Worm (Caenorhabditis elegans) whole organism, L3 larva: Measurements from ENCODE around the gene C01G10.15.
A peak's percentile ranks its signal among the peaks of the same experiment; 100 is the strongest.

ENCODE experiments used
- R02D3.7 ChIP-seq: fragments of 150-350 bp; optimal IDR thresholded peaks from 2 replicates; lab custom pipeline; 2014; ENCODE audit warnings: missing biosample characterization, missing genetic modification characterization
- ZK546.5 ChIP-seq: sonication (generic microtip); optimal IDR thresholded peaks from 2 replicates; lab custom pipeline; 2017; ENCODE audit warnings: missing biosample characterization, missing genetic modification characterization
- ama-1 ChIP-seq: fragments of 150-350 bp; optimal IDR thresholded peaks from 2 replicates; lab custom pipeline; 2018
- ceh-16 ChIP-seq: sonication (generic microtip); optimal IDR thresholded peaks from 2 replicates; lab custom pipeline; 2017; ENCODE audit warnings: missing biosample characterization, missing genetic modification characterization
- ceh-28 ChIP-seq: fragments of 150-350 bp; optimal IDR thresholded peaks from 2 replicates; lab custom pipeline; 2014; ENCODE audit warnings: missing biosample characterization, missing genetic modification reagents, missing genetic modification characterization
- ceh-82 ChIP-seq: fragments of 150-350 bp; optimal IDR thresholded peaks from 2 replicates; lab custom pipeline; 2014; ENCODE audit warnings: missing biosample characterization, missing genetic modification characterization
- ceh-9 ChIP-seq: sonication (generic microtip); optimal IDR thresholded peaks from 2 replicates; lab custom pipeline; 2018; ENCODE audit warnings: missing biosample characterization, missing genetic modification characterization
- daf-12 ChIP-seq: fragments of 150-350 bp; optimal IDR thresholded peaks from 2 replicates; lab custom pipeline; 2014; ENCODE audit warnings: missing biosample characterization, missing genetic modification reagents, missing genetic modification characterization
- egl-27 ChIP-seq: sonication (generic microtip); optimal IDR thresholded peaks from 4 replicates; lab custom pipeline; 2017; ENCODE audit warnings: missing biosample characterization, missing genetic modification reagents, missing genetic modification characterization
- egl-5 ChIP-seq: fragments of 150-350 bp; optimal IDR thresholded peaks from 2 replicates; lab custom pipeline; 2017; ENCODE audit warnings: missing biosample characterization, missing genetic modification reagents, missing genetic modification characterization, inconsistent platforms
- elt-2 ChIP-seq: sonication (generic microtip); optimal IDR thresholded peaks from 2 replicates; lab custom pipeline; 2016; ENCODE audit warnings: missing genetic modification reagents, mild to moderate bottlenecking, missing genetic modification characterization, missing compliant biosample characterization
- elt-3 ChIP-seq, 3 experiments: fragments of 150-350 bp in 1 of 3; sonication (generic microtip) in 2 of 3; optimal IDR thresholded peaks; 2 replicates in 2 of 3; 4 replicates in 1 of 3; lab custom pipeline; 2014 to 2017; ENCODE audit warnings: missing biosample characterization in 3 of 3, missing genetic modification characterization in 3 of 3
- fkh-10 ChIP-seq: sonication (generic microtip); optimal IDR thresholded peaks from 2 replicates; lab custom pipeline; 2017; ENCODE audit warnings: missing biosample characterization, missing genetic modification reagents, missing genetic modification characterization
- fkh-2 ChIP-seq: fragments of 150-350 bp; optimal IDR thresholded peaks from 2 replicates; lab custom pipeline; 2014; ENCODE audit warnings: missing biosample characterization, missing genetic modification reagents, missing genetic modification characterization
- fos-1 ChIP-seq: fragments of 150-350 bp; optimal IDR thresholded peaks from 2 replicates; lab custom pipeline; 2014; ENCODE audit warnings: missing biosample characterization, missing genetic modification characterization
- jun-1 ChIP-seq: fragments of 150-350 bp; optimal IDR thresholded peaks from 2 replicates; lab custom pipeline; 2014; ENCODE audit warnings: missing biosample characterization, missing genetic modification reagents, missing genetic modification characterization
- lin-15B ChIP-seq: fragments of 150-350 bp; optimal IDR thresholded peaks from 2 replicates; lab custom pipeline; 2014; ENCODE audit warnings: missing biosample characterization, missing genetic modification characterization
- lin-39 ChIP-seq: fragments of 150-350 bp; optimal IDR thresholded peaks from 2 replicates; lab custom pipeline; 2018; ENCODE audit warnings: missing biosample characterization, missing genetic modification reagents, missing genetic modification characterization
- lsy-12 ChIP-seq: sonication (generic microtip); optimal IDR thresholded peaks from 2 replicates; lab custom pipeline; 2016; ENCODE audit warnings: mild to moderate bottlenecking, missing genetic modification characterization, missing compliant biosample characterization
- mdl-1 ChIP-seq: fragments of 150-350 bp; optimal IDR thresholded peaks from 2 replicates; lab custom pipeline; 2014; ENCODE audit warnings: missing biosample characterization, missing genetic modification characterization
- mml-1 ChIP-seq: fragments of 150-350 bp; sonication (generic microtip); optimal IDR thresholded peaks from 3 replicates; lab custom pipeline; 2014; ENCODE audit warnings: missing biosample characterization, missing genetic modification characterization
- nfya-1 ChIP-seq: sonication (generic microtip); optimal IDR thresholded peaks from 2 replicates; lab custom pipeline; 2017; ENCODE audit warnings: missing genetic modification characterization, mild to moderate bottlenecking, missing compliant biosample characterization, antibody characterized with exemption, moderate library complexity; ENCODE audit not compliant: insufficient read depth
- nhr-11 ChIP-seq: fragments of 150-350 bp; optimal IDR thresholded peaks from 2 replicates; lab custom pipeline; 2014; ENCODE audit warnings: missing biosample characterization, missing genetic modification characterization
- nhr-23 ChIP-seq: fragments of 150-350 bp; optimal IDR thresholded peaks from 2 replicates; lab custom pipeline; 2014; ENCODE audit warnings: missing biosample characterization, missing genetic modification reagents, missing genetic modification characterization
- nhr-237 ChIP-seq: fragments of 150-350 bp; optimal IDR thresholded peaks from 2 replicates; lab custom pipeline; 2014; ENCODE audit warnings: missing biosample characterization, missing genetic modification characterization
- nhr-25 ChIP-seq: sonication (generic microtip); optimal IDR thresholded peaks from 2 replicates; lab custom pipeline; 2017; ENCODE audit warnings: missing biosample characterization, missing genetic modification characterization
- nhr-28 ChIP-seq: fragments of 150-350 bp; optimal IDR thresholded peaks from 2 replicates; lab custom pipeline; 2014; ENCODE audit warnings: missing biosample characterization, missing genetic modification characterization
- nhr-76 ChIP-seq: fragments of 150-350 bp; sonication (generic microtip); optimal IDR thresholded peaks from 5 replicates; lab custom pipeline; 2014; ENCODE audit warnings: missing biosample characterization, missing genetic modification characterization
- pha-4 ChIP-seq: fragments of 150-350 bp; optimal IDR thresholded peaks from 2 replicates; lab custom pipeline; 2014; ENCODE audit warnings: missing biosample characterization, missing genetic modification reagents, missing genetic modification characterization
- pqm-1 ChIP-seq: fragments of 150-350 bp; optimal IDR thresholded peaks from 2 replicates; lab custom pipeline; 2017; ENCODE audit warnings: missing biosample characterization, missing genetic modification characterization, inconsistent platforms
- sea-2 ChIP-seq: fragments of 150-350 bp; sonication (generic microtip); optimal IDR thresholded peaks from 4 replicates; lab custom pipeline; 2014; ENCODE audit warnings: missing biosample characterization, missing genetic modification reagents, missing genetic modification characterization
- skn-1 ChIP-seq: fragments of 150-350 bp; optimal IDR thresholded peaks from 2 replicates; lab custom pipeline; 2014; ENCODE audit warnings: missing biosample characterization, missing genetic modification characterization
- snpc-4 ChIP-seq: fragments of 150-350 bp; optimal IDR thresholded peaks from 2 replicates; lab custom pipeline; 2014; ENCODE audit warnings: missing biosample characterization, missing genetic modification characterization
- tbx-2 ChIP-seq: sonication (generic microtip); optimal IDR thresholded peaks from 2 replicates; lab custom pipeline; 2016; ENCODE audit warnings: mild to moderate bottlenecking, missing genetic modification characterization, missing compliant biosample characterization
- unc-39 ChIP-seq: sonication (generic microtip); optimal IDR thresholded peaks from 4 replicates; lab custom pipeline; 2017; ENCODE audit warnings: missing biosample characterization, missing genetic modification characterization
- unc-62 ChIP-seq: fragments of 150-350 bp; sonication (generic microtip); optimal IDR thresholded peaks from 4 replicates; lab custom pipeline; 2014; ENCODE audit warnings: missing biosample characterization, missing genetic modification reagents, missing genetic modification characterization
- zag-1 ChIP-seq: fragments of 150-350 bp; optimal IDR thresholded peaks from 2 replicates; lab custom pipeline; 2014; ENCODE audit warnings: missing biosample characterization, missing genetic modification characterization
- ztf-11 ChIP-seq: fragments of 150-350 bp; optimal IDR thresholded peaks from 2 replicates; lab custom pipeline; 2014; ENCODE audit warnings: missing biosample characterization, missing genetic modification characterization
- ztf-4 ChIP-seq: fragments of 150-350 bp; optimal IDR thresholded peaks from 2 replicates; lab custom pipeline; 2014; ENCODE audit warnings: missing biosample characterization, missing genetic modification characterization

C01G10.15 gene

ce11 chrV:15087207-15087706 lies at the start of gene C01G10.15, which contains the start of gene C01G10.6:
C01G10.15 (minus strand) TSS chrV:15087307.
C01G10.6 (plus strand) TSS chrV:15087656.
- TF ChIP-seq daf-12 (tag; lab: Kevin White, UChicago) (no peak), pha-4 (tag; lab: Kevin White, UChicago) (peak; percentile 27), nhr-25 (tag; lab: Kevin White, UChicago) (no peak)

DNA sequence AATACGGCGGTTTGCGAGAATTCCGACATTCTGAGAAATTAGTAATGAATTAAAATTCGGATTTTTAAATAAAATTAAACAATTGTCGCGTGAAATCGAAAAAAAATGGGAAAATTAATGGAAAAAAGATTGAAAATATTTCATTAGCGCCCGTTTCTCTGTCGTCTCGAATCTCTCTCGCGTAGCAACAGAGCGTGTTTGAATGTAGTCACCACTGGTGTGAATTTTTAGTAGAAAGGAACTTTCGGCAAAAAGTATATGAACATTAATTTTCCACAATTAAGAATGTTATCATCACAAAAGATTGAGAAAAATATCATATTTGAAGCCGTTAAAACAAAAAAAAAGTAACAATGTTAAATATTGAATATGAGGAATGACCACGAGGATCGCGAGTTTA lies 49.7 kb upstream of the C01G10.15 start, which contains the start of gene aipl-1:
aipl-1 (minus strand) TSS at position 30 of the 400 bp plus-strand sequence.
- TF ChIP-seq ceh-9 (tag; lab: Kevin White, UChicago), result no peak
- TF ChIP-seq nfya-1 (tag; lab: Kevin White, UChicago), result peak; percentile 84
- TF ChIP-seq lin-15B, result peak; percentile 94
- TF ChIP-seq fkh-10 (GFP tag; lab: Kevin White, UChicago), result peak; percentile 60
- TF ChIP-seq jun-1, result peak; percentile 39
- TF ChIP-seq R02D3.7 (tag; lab: Kevin White, UChicago), result peak; percentile 69
- TF ChIP-seq snpc-4, result peak; percentile 79
- TF ChIP-seq nhr-237, result no peak
- peak; percentile 21 for TF ChIP-seq egl-5
- no peak for TF ChIP-seq mdl-1 (tag; lab: Kevin White, UChicago)
- peak in 1 of 3 experiments; percentile 66 for TF ChIP-seq elt-3 (tag; optimal IDR thresholded peaks at IDR 0.05; lab: Kevin White, UChicago)
- no peak for TF ChIP-seq ceh-16
- TF ChIP-seq ama-1 (lab: Kevin White, UChicago), result no peak
- peak; percentile 53 for TF ChIP-seq lin-39 (tag; lab: Kevin White, UChicago)
- peak; percentile 42 for TF ChIP-seq ceh-28 (tag; lab: Kevin White, UChicago)
- TF ChIP-seq nhr-76, result no peak
- TF ChIP-seq elt-2, result peak; percentile 43
- no peak for TF ChIP-seq unc-62 (GFP tag; lab: Kevin White, UChicago)
- peak; percentile 75 for TF ChIP-seq nhr-23 (tag; lab: Kevin White, UChicago)
- TF ChIP-seq ceh-82, result peak; percentile 34
- TF ChIP-seq sea-2 (GFP tag; lab: Kevin White, UChicago), result no peak
- peak; percentile 95 for TF ChIP-seq pha-4 (tag; lab: Kevin White, UChicago)
- TF ChIP-seq nhr-25 (tag; lab: Kevin White, UChicago), result peak; percentile 66
- TF ChIP-seq skn-1 (tag; lab: Kevin White, UChicago), result peak; percentile 9
- TF ChIP-seq pqm-1 (tag; lab: Kevin White, UChicago), result peak; percentile 74

- TF ChIP-seq pqm-1 (tag; lab: Kevin White, UChicago), result peak; percentile 47
- TF ChIP-seq lsy-12 (tag; lab: Kevin White, UChicago), result no peak
- no peak for TF ChIP-seq mdl-1 (tag; lab: Kevin White, UChicago)
- TF ChIP-seq elt-2, result peak; percentile 62
These were observed 46.7 kb upstream of the C01G10.15 start for ce11 chrV:15133812-15134211.

ce11 chrV:15132423-15132822 lies 45.3 kb upstream of the C01G10.15 start, which contains the start of gene str-171:
str-171 (minus strand) TSS chrV:15132523.
- TF ChIP-seq sea-2 (GFP tag; lab: Kevin White, UChicago), result no peak
- no peak for TF ChIP-seq ama-1 (lab: Kevin White, UChicago)
- TF ChIP-seq, all 47 proteins: peak for 0

- no peak for TF ChIP-seq snpc-4
- no peak for TF ChIP-seq mdl-1 (tag; lab: Kevin White, UChicago)
- TF ChIP-seq nhr-76, result no peak
- no peak for TF ChIP-seq mml-1 (tag; lab: Kevin White, UChicago)
- TF ChIP-seq nhr-28, result no peak
- no peak for TF ChIP-seq ceh-9 (tag; lab: Kevin White, UChicago)
- TF ChIP-seq ztf-4 (tag; lab: Kevin White, UChicago), result no peak
- no peak for TF ChIP-seq nfya-1 (tag; lab: Kevin White, UChicago)
- no peak for TF ChIP-seq fkh-2
- no peak for TF ChIP-seq jun-1
- TF ChIP-seq zag-1, result no peak
- no peak for TF ChIP-seq elt-2
These were observed 40.8 kb upstream of the C01G10.15 start, which contains the start of gene srr-7 for ce11 chrV:15127955-15128354. srr-7 (plus strand) TSS chrV:15128255.

DNA sequence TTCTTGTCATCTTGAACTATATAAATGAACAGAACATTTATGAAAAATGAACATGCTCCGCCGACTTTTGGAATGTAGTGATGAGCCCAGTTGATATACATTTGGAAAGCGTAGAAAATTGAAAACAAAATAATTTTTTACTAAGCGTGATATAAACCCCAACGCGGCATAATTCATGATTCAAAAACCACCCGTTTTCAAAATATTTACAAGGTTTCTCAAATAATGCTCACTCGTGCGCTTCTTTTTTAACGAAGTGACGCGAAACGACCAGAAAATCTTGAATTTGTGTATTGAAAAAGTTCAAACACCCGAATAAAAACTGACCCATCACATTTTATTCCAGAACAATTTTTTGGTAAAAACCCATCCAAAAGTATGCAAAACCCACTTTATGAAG lies 40.3 kb upstream of the C01G10.15 start, which contains the start of gene srj-27:
srj-27 (minus strand) TSS at position 101 of the 400 bp plus-strand sequence.
- TF ChIP-seq nhr-11 (tag; lab: Kevin White, UChicago) (no peak), tbx-2 (tag; lab: Kevin White, UChicago) (no peak), mdl-1 (tag; lab: Kevin White, UChicago) (no peak), egl-27 (tag; lab: Kevin White, UChicago) (no peak), ztf-11 (tag; lab: Kevin White, UChicago) (no peak), ZK546.5 (tag; lab: Kevin White, UChicago) (no peak), zag-1 (no peak), unc-39 (tag; lab: Kevin White, UChicago) (no peak), fos-1 (tag; lab: Kevin White, UChicago) (no peak), nhr-23 (tag; lab: Kevin White, UChicago) (no peak)
